Fruit fly (Drosophila melanogaster) whole organism, wandering third instar larva: Measurements from ENCODE around the gene Galphai.

Experiments used
- Abd-B ChIP-seq: fragments of >200 bp; optimal IDR thresholded peaks from 2 replicates; lab custom pipeline; 2017; ENCODE audit warnings: missing biosample characterization, missing genetic modification characterization
- CG32264 ChIP-seq: fragments of 200-800 bp; sonication (Bioruptor generic); optimal IDR thresholded peaks from 2 replicates; lab custom pipeline; 2016; ENCODE audit warnings: missing biosample characterization, missing genetic modification characterization
- CG9705 ChIP-seq: fragments of 200-800 bp; sonication (Bioruptor generic); optimal IDR thresholded peaks from 2 replicates; lab custom pipeline; 2018; ENCODE audit warnings: missing biosample characterization, mild to moderate bottlenecking, missing genetic modification characterization
- CrebA ChIP-seq: fragments of 200-800 bp; sonication (Bioruptor generic); optimal IDR thresholded peaks from 2 replicates; lab custom pipeline; 2016; ENCODE audit warnings: missing biosample characterization, mild to moderate bottlenecking, missing genetic modification characterization, borderline replicate concordance
- Dfd ChIP-seq: fragments of >200 bp; optimal IDR thresholded peaks from 2 replicates; lab custom pipeline; 2017; ENCODE audit warnings: missing biosample characterization, missing genetic modification characterization
- Dif ChIP-seq: fragments of 200-275, 200-300 bp; sonication (Bioruptor generic); optimal IDR thresholded peaks from 2 replicates; lab custom pipeline; 2018; ENCODE audit warnings: missing biosample characterization, missing genetic modification characterization; ENCODE audit not compliant: partially characterized antibody
- Hnf4 ChIP-seq: fragments of 200-800 bp; sonication (Bioruptor generic); optimal IDR thresholded peaks from 2 replicates; lab custom pipeline; 2016; ENCODE audit warnings: missing biosample characterization, mild to moderate bottlenecking, missing genetic modification characterization
- Mio ChIP-seq: sonication (Bioruptor generic); optimal IDR thresholded peaks from 2 replicates; lab custom pipeline; 2016; ENCODE audit warnings: missing biosample characterization, missing genetic modification characterization
- Myc ChIP-seq: fragments of >200 bp; optimal IDR thresholded peaks from 2 replicates; lab custom pipeline; 2017
- N ChIP-seq: fragments of >200 bp; optimal IDR thresholded peaks from 2 replicates; lab custom pipeline; 2018; ENCODE audit warnings: missing biosample characterization, missing external identifiers, missing genetic modification characterization
- OdsH ChIP-seq: fragments of 200-800 bp; sonication (Bioruptor generic); optimal IDR thresholded peaks from 2 replicates; lab custom pipeline; 2016; ENCODE audit warnings: missing biosample characterization, mild to moderate bottlenecking, missing genetic modification characterization
- Vsx2 ChIP-seq: fragments of 200-300, 225-300 bp; sonication (Bioruptor generic); optimal IDR thresholded peaks from 2 replicates; lab custom pipeline; 2018; ENCODE audit warnings: missing biosample characterization, missing genetic modification characterization; ENCODE audit not compliant: partially characterized antibody
- br ChIP-seq: fragments of 200-800 bp; sonication (Bioruptor generic); optimal IDR thresholded peaks from 2 replicates; lab custom pipeline; 2016; ENCODE audit warnings: missing biosample characterization, missing genetic modification characterization
- brk ChIP-seq: fragments of 200-800 bp; sonication (Bioruptor generic); optimal IDR thresholded peaks from 2 replicates; lab custom pipeline; 2016; ENCODE audit warnings: missing biosample characterization, mild to moderate bottlenecking, missing genetic modification characterization
- dl ChIP-seq, 2 experiments: fragments of 175-275, 200-275 bp in 1 of 2; fragments of 200-275 bp in 1 of 2; sonication (Bioruptor generic); optimal IDR thresholded peaks; lab custom pipeline; 2018; ENCODE audit warnings: mild to moderate bottlenecking in 2 of 2, missing biosample characterization in 2 of 2, missing genetic modification characterization in 2 of 2, moderate library complexity in 2 of 2; ENCODE audit not compliant: partially characterized antibody in 2 of 2, insufficient read depth in 1 of 2
- dmrt93B ChIP-seq: fragments of 200-800 bp; sonication (Bioruptor generic); optimal IDR thresholded peaks from 2 replicates; lab custom pipeline; 2018; ENCODE audit warnings: missing biosample characterization, mild to moderate bottlenecking, missing genetic modification characterization
- ey ChIP-seq: fragments of 200-800 bp; sonication (Bioruptor generic); optimal IDR thresholded peaks from 2 replicates; lab custom pipeline; 2016; ENCODE audit warnings: missing biosample characterization, missing genetic modification characterization
- h ChIP-seq: fragments of 200-800 bp; sonication (Bioruptor generic); optimal IDR thresholded peaks from 3 replicates; lab custom pipeline; 2016; ENCODE audit warnings: missing biosample characterization, mild to moderate bottlenecking, missing genetic modification characterization
- jim ChIP-seq: fragments of 175-275, 200-325 bp; sonication (Bioruptor generic); optimal IDR thresholded peaks from 2 replicates; lab custom pipeline; 2016; ENCODE audit warnings: missing biosample characterization, mild to moderate bottlenecking, missing genetic modification characterization
- lola ChIP-seq: fragments of >200 bp; optimal IDR thresholded peaks from 2 replicates; lab custom pipeline; 2017; ENCODE audit warnings: missing biosample characterization, missing genetic modification characterization
- pan ChIP-seq: fragments of >200 bp; optimal IDR thresholded peaks from 2 replicates; lab custom pipeline; 2017
- psq ChIP-seq: fragments of 200-800 bp; sonication (Bioruptor generic); optimal IDR thresholded peaks from 3 replicates; lab custom pipeline; 2017; ENCODE audit warnings: missing biosample characterization, mild to moderate bottlenecking, missing genetic modification characterization, moderate library complexity
- rgr ChIP-seq: fragments of 200-800 bp; sonication (Bioruptor generic); optimal IDR thresholded peaks from 3 replicates; lab custom pipeline; 2016; ENCODE audit warnings: missing biosample characterization, mild to moderate bottlenecking, missing genetic modification characterization
- sage ChIP-seq: fragments of 200-800 bp; sonication (Bioruptor generic); optimal IDR thresholded peaks from 2 replicates; lab custom pipeline; 2016; ENCODE audit warnings: missing biosample characterization, mild to moderate bottlenecking, missing genetic modification characterization
- sv ChIP-seq: fragments of 200-800 bp; sonication (Bioruptor generic); optimal IDR thresholded peaks from 3 replicates; lab custom pipeline; 2016; ENCODE audit warnings: missing biosample characterization, missing genetic modification characterization
- tai ChIP-seq: sonication (Bioruptor generic); optimal IDR thresholded peaks from 2 replicates; lab custom pipeline; 2016; ENCODE audit warnings: missing biosample characterization, missing genetic modification characterization
- woc ChIP-seq: sonication (Bioruptor generic); optimal IDR thresholded peaks from 2 replicates; lab custom pipeline; 2016; ENCODE audit warnings: missing biosample characterization, mild to moderate bottlenecking, missing genetic modification characterization

Galphai gene

DNA sequence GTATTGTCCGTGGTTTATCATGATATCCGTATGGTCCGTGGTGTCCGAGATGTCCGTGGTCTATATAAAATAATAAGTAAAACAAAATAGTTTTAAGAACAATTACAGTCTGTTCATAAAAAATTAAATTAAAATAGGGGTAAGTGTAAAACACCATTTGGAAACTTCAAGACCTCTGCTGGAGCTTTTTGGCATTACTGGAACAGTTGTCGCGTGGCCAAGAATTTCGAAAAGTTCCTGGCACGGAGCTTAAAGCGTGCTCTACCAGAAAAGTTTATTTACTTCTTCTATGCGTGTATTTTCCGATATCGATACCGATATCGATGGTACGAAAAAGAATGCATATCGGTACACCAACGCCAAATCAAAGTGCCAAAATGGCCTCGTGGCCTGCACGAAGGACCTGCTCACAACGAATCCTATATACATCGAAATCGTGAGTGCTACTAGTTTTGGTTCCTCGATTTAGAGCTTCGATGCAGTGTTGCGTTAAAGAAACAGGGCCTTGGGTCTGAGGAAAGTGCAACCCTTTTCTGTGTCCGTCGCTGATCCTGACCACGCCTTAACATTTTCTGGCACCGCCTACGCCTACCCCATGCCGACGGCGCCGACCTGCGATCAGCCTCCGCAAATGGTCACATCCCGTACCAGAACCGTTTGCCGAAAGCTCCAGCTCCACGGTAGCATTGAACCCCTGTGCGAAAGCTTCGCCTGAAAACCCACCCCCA lies 37.6 kb downstream of the Galphai start:
- TF ChIP-seq dl (GFP tag; optimal IDR thresholded peaks at IDR 0.05; lab: Kevin White, UChicago; ENCODE audit: insufficient read depth in 1 of 2, partially characterized antibody in 2 of 2): no peak
- peak; percentile 58 for TF ChIP-seq h (GFP tag; lab: Kevin White, UChicago)

dm6 chr3L:6934799-6935318 lies 45.0 kb downstream of the Galphai start:
- TF ChIP-seq Myc (lab: Kevin White, UChicago): no peak
- no peak for TF ChIP-seq psq
- TF ChIP-seq h (GFP tag; lab: Kevin White, UChicago): no peak
- TF ChIP-seq Vsx2 (GFP tag; lab: Kevin White, UChicago): no peak
- TF ChIP-seq OdsH (GFP tag; lab: Kevin White, UChicago): no peak
- no peak for TF ChIP-seq sv (GFP tag; lab: Kevin White, UChicago)
- no peak for TF ChIP-seq CrebA
- no peak for TF ChIP-seq Dfd
- no peak for TF ChIP-seq br (GFP tag; lab: Kevin White, UChicago)
- TF ChIP-seq brk (GFP tag; lab: Kevin White, UChicago): no peak
- TF ChIP-seq CG9705: no peak
- no peak for TF ChIP-seq Hnf4 (GFP tag; lab: Kevin White, UChicago)
- no peak for TF ChIP-seq jim
- no peak for TF ChIP-seq tai

- TF ChIP-seq rgr (GFP tag; lab: Kevin White, UChicago): no peak
- no peak for TF ChIP-seq Mio (GFP tag; lab: Kevin White, UChicago)
- no peak for TF ChIP-seq Dif (GFP tag; lab: Kevin White, UChicago)
- TF ChIP-seq pan (lab: Kevin White, UChicago): no peak
- no peak for TF ChIP-seq CG32264 (GFP tag; lab: Kevin White, UChicago)
- no peak for TF ChIP-seq OdsH (GFP tag; lab: Kevin White, UChicago)
- no peak for TF ChIP-seq brk (GFP tag; lab: Kevin White, UChicago)
- TF ChIP-seq CrebA: no peak
- TF ChIP-seq woc (GFP tag; lab: Kevin White, UChicago): no peak
- no peak for TF ChIP-seq Abd-B
- no peak for TF ChIP-seq dl (GFP tag; optimal IDR thresholded peaks at IDR 0.05; lab: Kevin White, UChicago; ENCODE audit: insufficient read depth in 1 of 2, partially characterized antibody in 2 of 2)
- TF ChIP-seq tai: no peak
Measured at dm6 chr3L:6932626-6933025, 47.2 kb downstream of the Galphai start, which contains the start of gene CG14820. Gene CG14820, plus strand, starts transcription at chr3L:6932926.

dm6 chr3L:6931850-6932249 lies 48.0 kb downstream of the Galphai start, which contains the start of gene CG45413:
Gene CG45413, minus strand, starts transcription at chr3L:6931950.
- TF ChIP-seq dmrt93B (no peak), Abd-B (no peak), Vsx2 (GFP tag; lab: Kevin White, UChicago) (no peak), CrebA (no peak), ey (GFP tag; lab: Kevin White, UChicago) (no peak), N (GFP tag; lab: Kevin White, UChicago) (no peak)

- peak; percentile 10 for TF ChIP-seq Dfd
- no peak for TF ChIP-seq tai
- TF ChIP-seq N (GFP tag; lab: Kevin White, UChicago): peak; percentile 29
- no peak for TF ChIP-seq sage (GFP tag; lab: Kevin White, UChicago)
- TF ChIP-seq lola (GFP tag; lab: Kevin White, UChicago): no peak
- TF ChIP-seq brk (GFP tag; lab: Kevin White, UChicago): no peak
Measured at dm6 chr3L:6925843-6926242, 54.0 kb downstream of the Galphai start.
